Fruit fly (Drosophila melanogaster) S2 (cell line): ENCODE data around the gene kon.

Experiments used
- CG8478 ChIP-seq: fragments of >200 bp; optimal IDR thresholded peaks from 2 replicates; lab custom pipeline; 2018
- CTCF ChIP-seq, 2 experiments: fragments of >200 bp; optimal IDR thresholded peaks; 2 replicates each; lab custom pipeline; 2018

kon gene

dm6 chr2L:18499900-18500299 lies 3.9 kb downstream of the kon start:
- TF ChIP-seq CTCF (optimal IDR thresholded peaks at IDR 0.05; lab: Kevin White, UChicago) = no peak
- TF ChIP-seq CG8478 (lab: Kevin White, UChicago) = no peak

- TF ChIP-seq CG8478 (lab: Kevin White, UChicago) (no peak), CTCF (optimal IDR thresholded peaks at IDR 0.05; lab: Kevin White, UChicago) (no peak)
Measured at dm6 chr2L:18496834-18497233, 6.9 kb downstream of the kon start.

- TF ChIP-seq CTCF (optimal IDR thresholded peaks at IDR 0.05; lab: Kevin White, UChicago) = no peak
Measured at dm6 chr2L:18493122-18493521, 10.7 kb downstream of the kon start.

- no peak for TF ChIP-seq CG8478 (lab: Kevin White, UChicago)
- no peak for TF ChIP-seq CTCF (optimal IDR thresholded peaks at IDR 0.05; lab: Kevin White, UChicago)
Measured at dm6 chr2L:18486828-18487227, 16.9 kb downstream of the kon start.

dm6 chr2L:18485211-18485610 lies 18.6 kb downstream of the kon start, which contains the start of gene grnd:
Gene grnd (plus strand): TSS chr2L:18485417.
- no peak for TF ChIP-seq CG8478 (lab: Kevin White, UChicago)
- no peak for TF ChIP-seq CTCF (optimal IDR thresholded peaks at IDR 0.05; lab: Kevin White, UChicago)

dm6 chr2L:18484382-18485050 lies 19.3 kb downstream of the kon start, which contains the start of gene CG10283:
Gene CG10283 (minus strand): TSS chr2L:18484513.
- TF ChIP-seq CTCF (optimal IDR thresholded peaks at IDR 0.05; lab: Kevin White, UChicago) (peak in 1 of 2 experiments; percentile 7), CG8478 (lab: Kevin White, UChicago) (no peak)

- no peak for TF ChIP-seq CTCF (optimal IDR thresholded peaks at IDR 0.05; lab: Kevin White, UChicago)
- TF ChIP-seq CG8478 (lab: Kevin White, UChicago) = no peak
Measured at dm6 chr2L:18484040-18484381, 19.8 kb downstream of the kon start.

- TF ChIP-seq CTCF (optimal IDR thresholded peaks at IDR 0.05; lab: Kevin White, UChicago) (no peak), CG8478 (lab: Kevin White, UChicago) (no peak)
Measured at dm6 chr2L:18482989-18483388, 20.8 kb downstream of the kon start.

dm6 chr2L:18482170-18482569 lies 21.6 kb downstream of the kon start:
- TF ChIP-seq CG8478 (lab: Kevin White, UChicago) = no peak
- TF ChIP-seq CTCF (optimal IDR thresholded peaks at IDR 0.05; lab: Kevin White, UChicago) = no peak

dm6 chr2L:18481746-18482145 lies 22.0 kb downstream of the kon start:
- TF ChIP-seq CTCF (optimal IDR thresholded peaks at IDR 0.05; lab: Kevin White, UChicago) (no peak), CG8478 (lab: Kevin White, UChicago) (no peak)

dm6 chr2L:18481064-18481463 lies 22.7 kb downstream of the kon start:
- no peak for TF ChIP-seq CG8478 (lab: Kevin White, UChicago)
- no peak for TF ChIP-seq CTCF (optimal IDR thresholded peaks at IDR 0.05; lab: Kevin White, UChicago)

- TF ChIP-seq CG8478 (lab: Kevin White, UChicago) (no peak), CTCF (optimal IDR thresholded peaks at IDR 0.05; lab: Kevin White, UChicago) (no peak)
Measured at dm6 chr2L:18480326-18481028, 23.3 kb downstream of the kon start.

dm6 chr2L:18479177-18479521 lies 24.6 kb downstream of the kon start:
- TF ChIP-seq CG8478 (lab: Kevin White, UChicago) (no peak), CTCF (optimal IDR thresholded peaks at IDR 0.05; lab: Kevin White, UChicago) (no peak)

dm6 chr2L:18478509-18479176 lies 25.1 kb downstream of the kon start:
- no peak for TF ChIP-seq CTCF (optimal IDR thresholded peaks at IDR 0.05; lab: Kevin White, UChicago)
- TF ChIP-seq CG8478 (lab: Kevin White, UChicago) = no peak

- no peak for TF ChIP-seq CG8478 (lab: Kevin White, UChicago)
- TF ChIP-seq CTCF (optimal IDR thresholded peaks at IDR 0.05; lab: Kevin White, UChicago) = no peak
Measured at dm6 chr2L:18477455-18477854, 26.3 kb downstream of the kon start.
